Worm (Caenorhabditis elegans) whole organism, young adult: ENCODE data around the gene srh-89.

Source experiments
- Y53G8AR.9 ChIP-seq: fragments of 200-800 bp; sonication (Bioruptor generic); conservative IDR thresholded peaks from 2 replicates; pipeline ENCODE4 v1.3.6; 2022; ENCODE audit warnings: missing genetic modification reagents, missing genetic modification characterization, missing compliant biosample characterization
- bed-1 ChIP-seq: fragments of 200-800 bp; sonication (Bioruptor generic); IDR thresholded peaks from 2 replicates; pipeline ENCODE4 v1.3.6; 2022; ENCODE audit warnings: missing genetic modification reagents, missing genetic modification characterization, missing compliant biosample characterization
- nfya-1 ChIP-seq: sonication (generic microtip); optimal IDR thresholded peaks from 2 replicates; lab custom pipeline; 2017; ENCODE audit warnings: antibody characterized with exemption, missing compliant biosample characterization, missing genetic modification characterization, borderline replicate concordance; ENCODE audit not compliant: insufficient read depth

ce11 chrV:7472815-7473214, 8.2 kb upstream of the srh-89 start, which contains the start of gene str-28:
- no peak for TF ChIP-seq Y53G8AR.9 (GFP tag; lab: Robert Waterston, UW)
- no peak for TF ChIP-seq bed-1
- no peak for TF ChIP-seq nfya-1 (tag; lab: Kevin White, UChicago)
